Worm (Caenorhabditis elegans) whole organism, L2 larva: ENCODE measurements around the gene K07B1.4.

Experiments used
- ceh-16 ChIP-seq: fragments of 150-350 bp; optimal IDR thresholded peaks from 2 replicates; lab custom pipeline; 2014; ENCODE audit warnings: missing biosample characterization, missing genetic modification characterization
- lin-11 ChIP-seq: fragments of 150-350 bp; sonication (generic microtip); optimal IDR thresholded peaks from 2 replicates; lab custom pipeline; 2014; ENCODE audit warnings: missing biosample characterization, missing genetic modification characterization, inconsistent platforms, mixed read lengths
- mab-5 ChIP-seq: fragments of 150-350 bp; optimal IDR thresholded peaks from 2 replicates; lab custom pipeline; 2014; ENCODE audit warnings: missing biosample characterization, missing genetic modification characterization
- nhr-21 ChIP-seq: fragments of 150-350 bp; optimal IDR thresholded peaks from 2 replicates; lab custom pipeline; 2014; ENCODE audit warnings: missing biosample characterization, missing genetic modification characterization
- unc-39 ChIP-seq: fragments of 150-350 bp; optimal IDR thresholded peaks from 2 replicates; lab custom pipeline; 2014; ENCODE audit warnings: missing biosample characterization, missing genetic modification characterization

ce11 chrV:9329245-9329979 lies 642 bp downstream of the K07B1.4 start:
- TF ChIP-seq lin-11 (tag; lab: Kevin White, UChicago) (no peak), ceh-16 (tag; lab: Kevin White, UChicago) (no peak), nhr-21 (no peak), unc-39 (no peak), mab-5 (no peak)
